Fruit fly (Drosophila melanogaster) whole organism, embryonic: ENCODE measurements around the gene CG6961.

Experiments
- ATbp ChIP-seq: fragments of 200-800 bp; sonication (Bioruptor generic); optimal IDR thresholded peaks from 2 replicates; lab custom pipeline; 2017; ENCODE audit warnings: missing biosample characterization, mild to moderate bottlenecking, missing genetic modification characterization, missing genetic modification reagents
- CG10209 ChIP-seq: fragments of 200-800 bp; sonication (Bioruptor generic); optimal IDR thresholded peaks from 3 replicates; lab custom pipeline; 2017; ENCODE audit warnings: missing biosample characterization, mild to moderate bottlenecking, missing genetic modification characterization, missing genetic modification reagents
- CG10267 ChIP-seq: fragments of 200-800 bp; sonication (Bioruptor generic); optimal IDR thresholded peaks from 2 replicates; lab custom pipeline; 2018; ENCODE audit warnings: missing biosample characterization, mild to moderate bottlenecking, missing genetic modification characterization, moderate library complexity
- CG10366 ChIP-seq: fragments of 200-800 bp; sonication (Bioruptor generic); IDR thresholded peaks from 2 replicates; pipeline ENCODE4 v1.3.6; 2022; ENCODE audit warnings: missing biosample characterization, missing genetic modification characterization
- CG11723 ChIP-seq: fragments of 200-800 bp; sonication (Bioruptor generic); optimal IDR thresholded peaks from 2 replicates; lab custom pipeline; 2017; ENCODE audit warnings: missing biosample characterization, mild to moderate bottlenecking, missing genetic modification characterization
- CG12071 ChIP-seq: fragments of 200-800 bp; sonication (Bioruptor generic); optimal IDR thresholded peaks from 3 replicates; lab custom pipeline; 2018; ENCODE audit warnings: missing biosample characterization, mild to moderate bottlenecking, missing genetic modification characterization
- CG13624 ChIP-seq: fragments of 200-800 bp; sonication (Bioruptor generic); optimal IDR thresholded peaks from 2 replicates; lab custom pipeline; 2016; ENCODE audit warnings: missing biosample characterization, missing genetic modification characterization
- CG14860 ChIP-seq: fragments of 200-800 bp; sonication (Bioruptor generic); IDR thresholded peaks from 3 replicates; pipeline ENCODE4 v1.3.6; 2022; ENCODE audit warnings: missing biosample characterization, missing genetic modification characterization; ENCODE audit not compliant: partially characterized antibody
- CG15073 ChIP-seq: fragments of 200-800 bp; sonication (Bioruptor generic); optimal IDR thresholded peaks from 2 replicates; lab custom pipeline; 2016; ENCODE audit warnings: missing biosample characterization, missing genetic modification characterization
- CG17829 ChIP-seq: fragments of 200-800 bp; optimal IDR thresholded peaks from 2 replicates; lab custom pipeline; 2019; ENCODE audit warnings: missing biosample characterization, mild to moderate bottlenecking, missing genetic modification characterization, moderate library complexity
- CG18764 ChIP-seq: fragments of 200-800 bp; sonication (Bioruptor generic); optimal IDR thresholded peaks from 3 replicates; lab custom pipeline; 2016; ENCODE audit warnings: missing biosample characterization, missing genetic modification characterization
- CG2120 ChIP-seq: fragments of 200-800 bp; sonication (Bioruptor generic); optimal IDR thresholded peaks from 3 replicates; lab custom pipeline; 2016; ENCODE audit warnings: missing biosample characterization, missing genetic modification characterization
- CG2129 ChIP-seq: fragments of 200-800 bp; sonication (Bioruptor generic); IDR thresholded peaks from 2 replicates; pipeline ENCODE4 v1.3.6; 2022; ENCODE audit warnings: missing biosample characterization, missing genetic modification characterization; ENCODE audit not compliant: partially characterized antibody
- CG2712 ChIP-seq: fragments of 200-800 bp; optimal IDR thresholded peaks from 3 replicates; lab custom pipeline; 2019; ENCODE audit warnings: missing biosample characterization, mild to moderate bottlenecking, missing genetic modification characterization, moderate library complexity
- CG32767 ChIP-seq: fragments of 200-800 bp; sonication (Bioruptor generic); IDR thresholded peaks from 2 replicates; pipeline ENCODE4 v1.3.6; 2022; ENCODE audit warnings: missing biosample characterization, missing genetic modification characterization
- CG3407 ChIP-seq: fragments of 200-800 bp; sonication (Bioruptor generic); optimal IDR thresholded peaks from 2 replicates; lab custom pipeline; 2018; ENCODE audit warnings: missing biosample characterization, mild to moderate bottlenecking, missing genetic modification characterization
- CG6791 ChIP-seq: fragments of 200-800 bp; sonication (Bioruptor generic); IDR thresholded peaks from 3 replicates; pipeline ENCODE4 v1.3.6; 2022; ENCODE audit warnings: missing biosample characterization, missing genetic modification characterization; ENCODE audit not compliant: partially characterized antibody
- CG7928 ChIP-seq: fragments of 200-800 bp; sonication (Bioruptor generic); optimal IDR thresholded peaks from 2 replicates; lab custom pipeline; 2017; ENCODE audit warnings: missing biosample characterization, mild to moderate bottlenecking, missing genetic modification characterization
- D19B ChIP-seq: fragments of 200-800 bp; sonication (Bioruptor generic); optimal IDR thresholded peaks from 2 replicates; lab custom pipeline; 2017; ENCODE audit warnings: missing biosample characterization, mild to moderate bottlenecking, missing genetic modification characterization
- Ets97D ChIP-seq: fragments of 200-800 bp; sonication (Bioruptor generic); optimal IDR thresholded peaks from 3 replicates; lab custom pipeline; 2016; ENCODE audit warnings: missing biosample characterization, missing genetic modification characterization
- Gug ChIP-seq: fragments of 200-800 bp; sonication (Bioruptor generic); IDR thresholded peaks from 4 replicates; pipeline ENCODE4 v1.3.6; 2022; ENCODE audit warnings: missing biosample characterization, missing genetic modification characterization
- H2.0 ChIP-seq: fragments of 200-800 bp; sonication (Bioruptor generic); IDR thresholded peaks from 2 replicates; pipeline ENCODE4 v1.3.6; 2022; ENCODE audit warnings: missing biosample characterization, missing genetic modification characterization
- HLHmδ ChIP-seq: fragments of 200-800 bp; sonication (Bioruptor generic); optimal IDR thresholded peaks from 2 replicates; lab custom pipeline; 2018; ENCODE audit warnings: missing biosample characterization, mild to moderate bottlenecking, missing genetic modification characterization, moderate library complexity
- Hmx ChIP-seq: fragments of 200-800 bp; sonication (Bioruptor generic); optimal IDR thresholded peaks from 2 replicates; lab custom pipeline; 2016; ENCODE audit warnings: missing biosample characterization, missing genetic modification characterization
- Lim3 ChIP-seq: fragments of 200-800 bp; sonication (Bioruptor generic); IDR thresholded peaks from 2 replicates; pipeline ENCODE4 v1.3.6; 2022; ENCODE audit warnings: missing biosample characterization, missing genetic modification characterization
- MTF-1 ChIP-seq: fragments of 200-800 bp; sonication (Bioruptor generic); optimal IDR thresholded peaks from 2 replicates; lab custom pipeline; 2018; ENCODE audit warnings: missing biosample characterization, mild to moderate bottlenecking, missing genetic modification characterization, borderline replicate concordance
- Oaz ChIP-seq: fragments of 200-800 bp; sonication (Bioruptor generic); IDR thresholded peaks from 2 replicates; pipeline ENCODE4 v1.3.6; 2022; ENCODE audit warnings: missing biosample characterization, missing genetic modification characterization
- Ravus ChIP-seq: fragments of 200-800 bp; sonication (Bioruptor generic); IDR thresholded peaks from 2 replicates; pipeline ENCODE4 v1.3.6; 2022; ENCODE audit warnings: missing biosample characterization, missing genetic modification characterization
- Rx ChIP-seq: fragments of 200-800 bp; sonication (Bioruptor generic); IDR thresholded peaks from 2 replicates; pipeline ENCODE4 v1.3.6; 2022; ENCODE audit warnings: missing biosample characterization, missing genetic modification characterization
- Stat92E ChIP-seq, 3 experiments: fragments of >200 bp in 2 of 3; fragments of 200-800 bp in 1 of 3; sonication (Bioruptor generic) in 1 of 3; optimal IDR thresholded peaks; 2 replicates each; lab custom pipeline; 2017 to 2019; ENCODE audit warnings: missing biosample characterization in 3 of 3, missing genetic modification characterization in 3 of 3, mild to moderate bottlenecking in 1 of 3, moderate library complexity in 1 of 3
- Tbp ChIP-seq: fragments of >200 bp; optimal IDR thresholded peaks from 2 replicates; lab custom pipeline; 2018; ENCODE audit warnings: missing biosample characterization, missing genetic modification characterization
- Usf ChIP-seq: fragments of 200-800 bp; sonication (Bioruptor generic); optimal IDR thresholded peaks from 2 replicates; lab custom pipeline; 2017; ENCODE audit warnings: missing genotype, missing biosample characterization, missing genetic modification characterization
- br ChIP-seq: fragments of >200 bp; optimal IDR thresholded peaks from 2 replicates; lab custom pipeline; 2017
- chinmo ChIP-seq: fragments of 200-800 bp; sonication (Bioruptor generic); IDR thresholded peaks from 4 replicates; pipeline ENCODE4 v1.3.6; 2022; ENCODE audit warnings: missing biosample characterization, missing genetic modification characterization; ENCODE audit not compliant: partially characterized antibody
- dan ChIP-seq: fragments of 200-800 bp; sonication (Bioruptor generic); IDR thresholded peaks from 2 replicates; pipeline ENCODE4 v1.3.6; 2022; ENCODE audit warnings: missing biosample characterization, missing genetic modification characterization
- dmrt11E ChIP-seq: fragments of 200-800 bp; sonication (Bioruptor generic); optimal IDR thresholded peaks from 3 replicates; lab custom pipeline; 2018; ENCODE audit warnings: missing biosample characterization, mild to moderate bottlenecking, missing genetic modification characterization, moderate library complexity
- dpn ChIP-seq, 2 experiments: fragments of 200-800 bp; sonication (Bioruptor generic); optimal IDR thresholded peaks; 3 replicates each; lab custom pipeline; 2016; ENCODE audit warnings: missing biosample characterization in 2 of 2, missing genetic modification characterization in 2 of 2
- eve ChIP-seq, 2 experiments: fragments of >200 bp; optimal IDR thresholded peaks; 2 replicates each; lab custom pipeline; 2017; ENCODE audit warnings: missing biosample characterization in 2 of 2, missing genetic modification characterization in 2 of 2
- ewg ChIP-seq: fragments of 200-800 bp; sonication (Bioruptor generic); optimal IDR thresholded peaks from 3 replicates; lab custom pipeline; 2017; ENCODE audit warnings: mild to moderate bottlenecking, missing biosample characterization, missing genetic modification reagents, missing genetic modification characterization
- fd64A ChIP-seq: fragments of 200-800 bp; sonication (Bioruptor generic); optimal IDR thresholded peaks from 3 replicates; lab custom pipeline; 2018; ENCODE audit warnings: missing biosample characterization, mild to moderate bottlenecking, missing genetic modification characterization
- fd96Cb ChIP-seq: fragments of 200-800 bp; sonication (Bioruptor generic); optimal IDR thresholded peaks from 2 replicates; lab custom pipeline; 2018; ENCODE audit warnings: missing biosample characterization, mild to moderate bottlenecking, missing genetic modification characterization, moderate library complexity
- h ChIP-seq: fragments of >200 bp; optimal IDR thresholded peaks from 2 replicates; lab custom pipeline; 2017
- hb ChIP-seq: fragments of 200-800 bp; sonication (Bioruptor generic); IDR thresholded peaks from 3 replicates; pipeline ENCODE4 v1.3.6; 2022; ENCODE audit warnings: missing biosample characterization, missing genetic modification characterization; ENCODE audit not compliant: partially characterized antibody
- kah ChIP-seq: fragments of 200-800 bp; sonication (Bioruptor generic); optimal IDR thresholded peaks from 2 replicates; lab custom pipeline; 2018; ENCODE audit warnings: missing biosample characterization, mild to moderate bottlenecking, missing genetic modification characterization
- kni ChIP-seq: fragments of 200-800 bp; sonication (Bioruptor generic); optimal IDR thresholded peaks from 3 replicates; lab custom pipeline; 2017; ENCODE audit warnings: mild to moderate bottlenecking, missing biosample characterization, missing genetic modification reagents, missing genetic modification characterization
- pan ChIP-seq, 4 experiments: fragments of >200 bp in 3 of 4; fragments of 200-800 bp in 1 of 4; sonication (Bioruptor generic) in 1 of 4; optimal IDR thresholded peaks in 3 of 4; IDR thresholded peaks in 1 of 4; 2 replicates each; pipeline versions ENCODE4 v1.3.6 to Lab custom; 2017 to 2022; ENCODE audit warnings: missing biosample characterization in 2 of 4, missing genetic modification characterization in 2 of 4, mixed read lengths in 1 of 4
- ro ChIP-seq: fragments of 200-800 bp; sonication (Bioruptor generic); IDR thresholded peaks from 2 replicates; pipeline ENCODE4 v1.3.6; 2022; ENCODE audit warnings: missing biosample characterization, missing genetic modification characterization
- salm ChIP-seq: fragments of 200-800 bp; sonication (Bioruptor generic); optimal IDR thresholded peaks from 2 replicates; lab custom pipeline; 2018; ENCODE audit warnings: missing biosample characterization, mild to moderate bottlenecking, missing genetic modification characterization
- sc ChIP-seq, 3 experiments: fragments of >200 bp in 2 of 3; fragments of 200-800 bp in 1 of 3; sonication (Bioruptor generic) in 1 of 3; optimal IDR thresholded peaks; 2 replicates in 2 of 3; 3 replicates in 1 of 3; lab custom pipeline; 2017; ENCODE audit warnings: mild to moderate bottlenecking in 1 of 3, missing biosample characterization in 1 of 3, missing genetic modification characterization in 1 of 3, missing genetic modification reagents in 1 of 3
- zfh1 ChIP-seq: fragments of 200-800 bp; sonication (Bioruptor generic); IDR thresholded peaks from 3 replicates; pipeline ENCODE4 v1.3.6; 2022; ENCODE audit warnings: missing biosample characterization, missing genetic modification characterization

Gene CG6961

DNA sequence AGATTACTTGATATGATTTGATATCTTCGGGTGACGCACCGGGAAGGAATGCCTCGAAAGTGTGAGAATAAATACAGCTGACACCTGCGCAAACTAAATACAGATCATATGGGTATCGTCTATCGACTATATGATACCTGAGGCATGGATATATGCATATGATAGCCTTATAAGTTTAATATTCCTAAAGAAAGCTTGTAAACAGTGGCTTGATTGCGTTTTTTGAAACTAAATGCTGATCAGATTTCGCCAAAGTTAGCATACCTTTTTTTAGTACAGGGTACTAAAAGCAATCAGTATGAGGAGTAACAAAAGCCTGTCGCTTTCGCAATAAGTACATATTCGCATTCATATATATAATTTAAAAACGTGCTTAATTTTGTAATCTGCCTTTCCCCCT is 46.4 kb upstream of the CG6961 start:
- TF ChIP-seq CG12071 (GFP tag; lab: Kevin White, UChicago), result peak; percentile 7
- TF ChIP-seq Gug (GFP tag; lab: Robert Waterston, UW), result peak; percentile 23; the same call in 1 of the 4 replicates
- TF ChIP-seq Oaz, result no peak
- no peak for TF ChIP-seq CG15073 (GFP tag; lab: Kevin White, UChicago)
- TF ChIP-seq Rx (GFP tag; lab: Robert Waterston, UW), result peak; percentile 52; the same call in 1 of the 2 replicates
- TF ChIP-seq dmrt11E (tag; lab: Kevin White, UChicago), result no peak
- TF ChIP-seq Tbp, result no peak
- TF ChIP-seq CG2712 (tag; lab: Kevin White, UChicago), result peak; percentile 5
- peak; percentile 33 for TF ChIP-seq CG10209 (GFP tag; lab: Kevin White, UChicago)
- no peak for TF ChIP-seq h (lab: Kevin White, UChicago)
- no peak for TF ChIP-seq HLHmδ (GFP tag; lab: Kevin White, UChicago)
- no peak for TF ChIP-seq CG11723 (GFP tag; lab: Kevin White, UChicago)
- TF ChIP-seq CG3407, result no peak
- TF ChIP-seq CG17829, result no peak
- TF ChIP-seq sc (optimal IDR thresholded peaks at IDR 0.05; lab: Kevin White, UChicago), result no peak
- TF ChIP-seq sc (GFP tag; optimal IDR thresholded peaks at IDR 0.05; lab: Kevin White, UChicago), result no peak
- no peak for TF ChIP-seq ewg (GFP tag; lab: Kevin White, UChicago)
- TF ChIP-seq Ravus (GFP tag; lab: Robert Waterston, UW), result no peak
- TF ChIP-seq hb (GFP tag; lab: Robert Waterston, UW), result no peak
- no peak for TF ChIP-seq Lim3
- no peak for TF ChIP-seq kah (GFP tag; lab: Kevin White, UChicago)
- TF ChIP-seq dan (GFP tag; lab: Robert Waterston, UW), result no peak
- no peak for TF ChIP-seq Stat92E (GFP tag; optimal IDR thresholded peaks at IDR 0.05; lab: Kevin White, UChicago)
- no peak for TF ChIP-seq MTF-1 (GFP tag; lab: Kevin White, UChicago)
- peak; percentile 6 for TF ChIP-seq CG10267 (tag; lab: Kevin White, UChicago)
- no peak for TF ChIP-seq zfh1 (GFP tag; lab: Robert Waterston, UW)
- peak; percentile 87 for TF ChIP-seq D19B (GFP tag; lab: Kevin White, UChicago)
- TF ChIP-seq CG7928 (GFP tag; lab: Kevin White, UChicago), result no peak
- TF ChIP-seq Ets97D (GFP tag; lab: Kevin White, UChicago), result no peak
- no peak for TF ChIP-seq Usf (GFP tag; lab: Kevin White, UChicago)
- no peak for TF ChIP-seq Hmx (GFP tag; lab: Kevin White, UChicago)
- no peak for TF ChIP-seq CG6791
- no peak for TF ChIP-seq CG2129 (GFP tag; lab: Robert Waterston, UW)
- no peak for TF ChIP-seq ATbp (GFP tag; lab: Kevin White, UChicago)
- TF ChIP-seq CG18764 (GFP tag; lab: Kevin White, UChicago), result no peak
- no peak for TF ChIP-seq CG14860 (GFP tag; lab: Robert Waterston, UW)
- no peak for TF ChIP-seq chinmo (GFP tag; lab: Robert Waterston, UW)
- no peak for TF ChIP-seq CG2120 (GFP tag; lab: Kevin White, UChicago)
- TF ChIP-seq CG10366 (GFP tag; lab: Robert Waterston, UW), result no peak
- TF ChIP-seq fd64A (GFP tag; lab: Kevin White, UChicago), result no peak
- TF ChIP-seq pan (optimal IDR thresholded peaks at IDR 0.05; lab: Kevin White, UChicago), result no peak
- TF ChIP-seq pan (GFP tag; optimal IDR thresholded peaks at IDR 0.05 in 1 of 2, IDR thresholded peaks at IDR 0.05 in 1 of 2), result peak in 1 of 2 experiments; percentile 34
- no peak for TF ChIP-seq ro (GFP tag; lab: Robert Waterston, UW)
- TF ChIP-seq br (lab: Kevin White, UChicago), result no peak
- no peak for TF ChIP-seq kni (GFP tag; lab: Kevin White, UChicago)
- no peak for TF ChIP-seq CG32767 (GFP tag; lab: Robert Waterston, UW)
- peak; percentile 26 for TF ChIP-seq fd96Cb (tag; lab: Kevin White, UChicago)
- TF ChIP-seq salm (tag; lab: Kevin White, UChicago), result no peak
- TF ChIP-seq eve (GFP tag; optimal IDR thresholded peaks at IDR 0.05; lab: Kevin White, UChicago), result no peak
- TF ChIP-seq H2.0 (GFP tag; lab: Robert Waterston, UW), result no peak
- peak in 1 of 2 experiments; percentile 18 for TF ChIP-seq dpn (GFP tag; optimal IDR thresholded peaks at IDR 0.05; lab: Kevin White, UChicago)
- TF ChIP-seq CG13624 (GFP tag; lab: Kevin White, UChicago), result peak; percentile 2
